Fruit fly (Drosophila melanogaster) whole organism, pupa: ENCODE results near the gene Rab9D.

Experiments used
- CG10348 ChIP-seq: fragments of 200-800 bp; sonication (Bioruptor generic); IDR thresholded peaks from 2 replicates; pipeline ENCODE4 v1.3.6; 2022; ENCODE audit warnings: missing biosample characterization, missing genetic modification characterization
- CG12605 ChIP-seq: fragments of 200-800 bp; sonication (Bioruptor generic); IDR thresholded peaks from 2 replicates; pipeline ENCODE4 v1.3.6; 2022; ENCODE audit warnings: missing biosample characterization, missing genetic modification characterization
- CG13204 ChIP-seq: fragments of 200-800 bp; sonication (Bioruptor generic); optimal IDR thresholded peaks from 2 replicates; lab custom pipeline; 2018; ENCODE audit warnings: missing biosample characterization, mild to moderate bottlenecking, missing genetic modification characterization, moderate library complexity
- CG14655 ChIP-seq: fragments of 200-800 bp; sonication (Bioruptor generic); optimal IDR thresholded peaks from 3 replicates; lab custom pipeline; 2017; ENCODE audit warnings: mild to moderate bottlenecking, missing biosample characterization, missing genetic modification reagents, missing genetic modification characterization
- CG15710 ChIP-seq: fragments of 200-800 bp; sonication (Bioruptor generic); optimal IDR thresholded peaks from 2 replicates; lab custom pipeline; 2018; ENCODE audit warnings: missing biosample characterization, mild to moderate bottlenecking, missing genetic modification characterization, moderate library complexity
- CG17806 ChIP-seq: fragments of 200-800 bp; sonication (Bioruptor generic); optimal IDR thresholded peaks from 2 replicates; lab custom pipeline; 2018; ENCODE audit warnings: missing biosample characterization, mild to moderate bottlenecking, missing genetic modification characterization, moderate library complexity
- CG32121 ChIP-seq: fragments of 200-800 bp; sonication (Bioruptor generic); IDR thresholded peaks from 2 replicates; pipeline ENCODE4 v1.3.6; 2022; ENCODE audit warnings: missing biosample characterization, missing genetic modification characterization
- CG34367 ChIP-seq: fragments of 200-800 bp; sonication (Bioruptor generic); optimal IDR thresholded peaks from 2 replicates; lab custom pipeline; 2018; ENCODE audit warnings: missing biosample characterization, mild to moderate bottlenecking, missing genetic modification characterization
- CG4496 ChIP-seq: fragments of 200-800 bp; sonication (Bioruptor generic); IDR thresholded peaks from 3 replicates; pipeline ENCODE4 v1.3.6; 2022; ENCODE audit warnings: missing biosample characterization, missing genetic modification characterization
- CG8159 ChIP-seq: fragments of 200-800 bp; sonication (Bioruptor generic); optimal IDR thresholded peaks from 3 replicates; lab custom pipeline; 2018; ENCODE audit warnings: missing biosample characterization, mild to moderate bottlenecking, missing genetic modification characterization, moderate library complexity
- CG8301 ChIP-seq: fragments of 200-800 bp; sonication (Bioruptor generic); optimal IDR thresholded peaks from 2 replicates; lab custom pipeline; 2018; ENCODE audit warnings: missing biosample characterization, mild to moderate bottlenecking, missing genetic modification characterization
- CG9948 ChIP-seq: fragments of 200-800 bp; sonication (Bioruptor generic); optimal IDR thresholded peaks from 2 replicates; lab custom pipeline; 2018; ENCODE audit warnings: missing biosample characterization, mild to moderate bottlenecking, missing genetic modification characterization, moderate library complexity
- D1 ChIP-seq: fragments of 200-800 bp; sonication (Bioruptor generic); optimal IDR thresholded peaks from 2 replicates; lab custom pipeline; 2018; ENCODE audit warnings: missing biosample characterization, mild to moderate bottlenecking, missing genetic modification characterization, moderate library complexity
- EcR ChIP-seq: fragments of 200-800 bp; sonication (Bioruptor generic); optimal IDR thresholded peaks from 3 replicates; lab custom pipeline; 2019; ENCODE audit warnings: missing biosample characterization, missing genetic modification characterization, mild to moderate bottlenecking, moderate library complexity, missing genetic modification reagents
- Ets98B ChIP-seq: fragments of 200-800 bp; sonication (Bioruptor generic); IDR thresholded peaks from 2 replicates; pipeline ENCODE4 v1.3.6; 2022; ENCODE audit warnings: missing biosample characterization, missing genetic modification characterization
- Pif1A ChIP-seq: fragments of 200-800 bp; sonication (Bioruptor generic); optimal IDR thresholded peaks from 3 replicates; lab custom pipeline; 2016; ENCODE audit warnings: missing biosample characterization, missing genetic modification characterization
- Pif1B ChIP-seq: fragments of 200-800 bp; sonication (Bioruptor generic); optimal IDR thresholded peaks from 3 replicates; lab custom pipeline; 2016; ENCODE audit warnings: missing biosample characterization, missing genetic modification characterization
- Snoo ChIP-seq: fragments of 200-800 bp; sonication (Bioruptor generic); optimal IDR thresholded peaks from 3 replicates; lab custom pipeline; 2017; ENCODE audit warnings: missing biosample characterization, mild to moderate bottlenecking, missing genetic modification characterization, inconsistent platforms
- fd96Ca ChIP-seq: fragments of 200-800 bp; sonication (Bioruptor generic); IDR thresholded peaks from 3 replicates; pipeline ENCODE4 v1.3.6; 2022; ENCODE audit warnings: missing biosample characterization, missing genetic modification characterization
- gl ChIP-seq: fragments of 200-800 bp; sonication (Bioruptor generic); optimal IDR thresholded peaks from 2 replicates; lab custom pipeline; 2018; ENCODE audit warnings: missing biosample characterization, mild to moderate bottlenecking, missing genetic modification characterization
- rn ChIP-seq: fragments of 200-800 bp; sonication (Bioruptor generic); IDR thresholded peaks from 2 replicates; pipeline ENCODE4 v1.3.6; 2022; ENCODE audit warnings: missing biosample characterization, missing genetic modification characterization

Gene Rab9D

DNA sequence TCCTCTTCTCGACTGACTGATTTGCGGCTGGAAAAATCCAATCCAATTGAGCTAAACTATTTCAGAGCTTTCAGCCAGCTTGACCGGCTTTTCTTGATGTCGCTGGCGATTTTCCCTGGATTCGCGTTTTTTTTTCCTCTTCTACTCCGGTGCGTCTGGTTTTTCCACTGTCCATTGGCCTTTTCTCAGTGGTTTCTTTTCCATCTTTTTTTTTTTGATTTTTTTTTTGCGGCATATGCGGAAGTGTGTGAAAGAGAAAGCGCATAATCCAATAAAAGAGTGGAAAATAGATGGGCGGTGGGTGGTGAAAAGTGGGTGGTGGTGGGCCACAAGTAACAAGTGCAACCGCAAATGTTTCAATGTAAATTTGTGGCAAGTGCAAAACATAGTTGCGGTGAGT, 30.8 kb upstream of the Rab9D start:
- TF ChIP-seq CG15710 (tag; lab: Kevin White, UChicago), result no peak
- TF ChIP-seq CG12605 (GFP tag; lab: Robert Waterston, UW), result no peak
- TF ChIP-seq CG14655, result peak; percentile 20
- TF ChIP-seq CG10348 (GFP tag; lab: Robert Waterston, UW), result no peak
- TF ChIP-seq CG13204 (GFP tag; lab: Kevin White, UChicago), result no peak
- peak; percentile 43 for TF ChIP-seq Ets98B (GFP tag; lab: Robert Waterston, UW)
- TF ChIP-seq CG8301, result peak; percentile 14
- peak; percentile 17; the same call in 1 of the 2 replicates for TF ChIP-seq CG32121

DNA sequence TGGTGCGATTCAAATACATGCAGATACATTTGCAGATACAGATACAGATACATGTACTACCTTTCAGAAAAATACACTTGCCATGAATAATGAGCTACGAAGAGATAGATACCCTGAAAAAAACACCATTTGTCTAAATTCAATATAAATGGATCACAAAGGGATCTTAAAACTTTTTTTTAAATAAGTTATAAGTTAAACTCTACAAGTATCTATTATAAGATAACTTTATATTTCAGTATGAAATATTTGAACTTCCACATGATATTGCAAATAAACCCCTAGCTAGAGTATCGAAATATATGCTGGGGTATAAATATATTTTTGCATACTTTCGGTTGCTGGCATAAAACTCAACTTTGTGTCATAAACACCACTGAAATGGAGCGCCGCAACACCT, 27.5 kb upstream of the Rab9D start:
- peak; percentile 75 for TF ChIP-seq CG9948 (tag; lab: Kevin White, UChicago)
- peak; percentile 54 for TF ChIP-seq Pif1B (GFP tag; lab: Kevin White, UChicago)
- TF ChIP-seq CG10348 (GFP tag; lab: Robert Waterston, UW), result 0 out of 2 replicates have a peak, but pooled peaks have one; percentile 17
- peak; percentile 2 for TF ChIP-seq gl (tag; lab: Kevin White, UChicago)
- peak; percentile 68 for TF ChIP-seq CG8159
- peak; percentile 69 for TF ChIP-seq D1
- no peak for TF ChIP-seq EcR (GFP tag; lab: Kevin White, UChicago)
- peak; percentile 74 for TF ChIP-seq CG4496 (GFP tag; lab: Robert Waterston, UW)
- TF ChIP-seq CG34367 (tag; lab: Kevin White, UChicago), result peak; percentile 37
- peak; percentile 64 for TF ChIP-seq CG15710 (tag; lab: Kevin White, UChicago)
- no peak for TF ChIP-seq CG13204 (GFP tag; lab: Kevin White, UChicago)
- TF ChIP-seq CG17806 (tag; lab: Kevin White, UChicago), result peak; percentile 64
- peak; percentile 71 for TF ChIP-seq Ets98B (GFP tag; lab: Robert Waterston, UW)
- TF ChIP-seq CG14655, result peak; percentile 76
- TF ChIP-seq CG32121, result peak; percentile 78
- no peak for TF ChIP-seq fd96Ca (GFP tag; lab: Robert Waterston, UW)
- TF ChIP-seq Pif1A, result peak; percentile 50
- 0 out of 2 replicates have a peak, but pooled peaks have one; percentile 35 for TF ChIP-seq CG12605 (GFP tag; lab: Robert Waterston, UW)
- TF ChIP-seq rn (GFP tag; lab: Robert Waterston, UW), result no peak
- peak; percentile 77 for TF ChIP-seq CG8301
- TF ChIP-seq Snoo (tag; lab: Kevin White, UChicago), result peak; percentile 63

DNA sequence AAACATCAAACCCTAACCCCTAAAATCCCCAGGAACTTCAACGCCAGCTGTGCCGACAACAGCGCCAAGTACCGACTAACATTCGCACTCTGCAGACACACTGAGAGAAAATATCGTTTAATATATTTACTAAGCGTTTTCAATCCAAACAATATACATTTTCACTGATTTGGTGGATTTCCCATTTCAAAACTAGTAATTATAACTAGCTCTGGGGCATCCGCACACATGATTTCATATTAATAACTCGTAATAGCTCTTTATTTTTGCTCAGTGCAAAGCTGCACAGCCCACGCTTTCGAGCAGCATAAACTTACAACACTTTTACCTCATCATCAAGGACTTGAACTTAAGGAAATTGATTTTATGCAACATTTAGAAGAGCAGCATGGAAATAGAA, 24.7 kb upstream of the Rab9D start:
- TF ChIP-seq CG4496 (GFP tag; lab: Robert Waterston, UW), result no peak
- no peak for TF ChIP-seq D1
- TF ChIP-seq EcR (GFP tag; lab: Kevin White, UChicago), result no peak
- TF ChIP-seq CG10348 (GFP tag; lab: Robert Waterston, UW), result no peak

DNA sequence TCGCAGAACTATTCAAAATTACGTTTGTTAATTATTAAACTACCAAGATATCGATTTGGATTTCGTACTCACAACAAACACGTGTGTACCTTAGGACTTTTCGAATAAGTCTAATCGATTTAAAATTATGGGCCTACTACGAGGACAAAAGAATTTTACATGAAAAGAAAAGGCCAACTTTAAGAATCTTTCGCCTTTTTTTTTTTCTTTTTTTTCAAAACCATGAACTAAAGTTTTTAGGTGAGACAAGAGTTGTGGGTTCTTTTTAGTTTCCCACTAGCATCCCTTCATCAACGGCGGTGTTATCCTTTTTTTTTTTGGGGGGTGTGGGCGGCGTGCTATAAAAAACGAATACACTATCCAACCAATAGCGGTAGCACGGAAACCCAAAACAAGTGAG, 22.4 kb upstream of the Rab9D start, which contains the start of gene CG15296:
Gene CG15296 (minus strand): TSS at position 101 of the 400 bp plus-strand sequence.
- TF ChIP-seq CG10348 (GFP tag; lab: Robert Waterston, UW) (no peak), CG13204 (GFP tag; lab: Kevin White, UChicago) (no peak), CG8301 (no peak), D1 (no peak)

DNA sequence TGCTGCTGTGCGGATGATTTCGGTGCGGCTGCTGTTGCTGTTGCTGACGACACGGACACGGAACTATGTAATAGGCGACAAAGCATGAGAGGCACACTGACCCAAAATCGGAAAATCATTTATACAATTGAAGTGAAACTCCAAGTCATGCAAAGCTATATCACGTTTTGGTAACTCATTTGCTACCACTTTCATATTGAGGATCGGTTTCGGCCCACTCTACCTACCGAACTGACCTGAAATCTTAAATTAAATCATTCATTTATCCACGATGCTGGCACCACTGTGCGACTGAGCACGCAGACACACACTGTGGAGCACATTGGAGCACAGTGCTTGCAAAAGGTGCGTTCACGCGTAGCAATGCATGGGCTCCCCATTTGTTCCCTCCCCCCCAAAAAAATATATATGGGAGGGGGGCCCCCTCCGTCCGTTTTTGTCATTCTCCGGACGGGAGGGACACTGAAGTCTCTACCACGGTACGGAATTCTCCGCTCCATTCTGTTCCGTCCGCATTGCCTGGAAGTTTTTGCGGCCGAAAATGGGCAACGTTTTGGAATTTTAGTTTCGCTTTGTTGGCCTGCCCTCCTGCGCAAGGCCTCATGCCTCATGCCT, 18.6 kb upstream of the Rab9D start:
- TF ChIP-seq CG8159 (peak; percentile 83), CG8301 (peak; percentile 89), fd96Ca (GFP tag; lab: Robert Waterston, UW) (peak; percentile 92), CG12605 (GFP tag; lab: Robert Waterston, UW) (peak; percentile 85), CG13204 (GFP tag; lab: Kevin White, UChicago) (peak; percentile 62), D1 (no peak), CG10348 (GFP tag; lab: Robert Waterston, UW) (peak; percentile 40; the same call in 1 of the 2 replicates), CG34367 (tag; lab: Kevin White, UChicago) (peak; percentile 84), CG4496 (GFP tag; lab: Robert Waterston, UW) (peak; percentile 92), gl (tag; lab: Kevin White, UChicago) (peak; percentile 76), CG9948 (tag; lab: Kevin White, UChicago) (peak; percentile 84), Pif1B (GFP tag; lab: Kevin White, UChicago) (peak; percentile 86), Snoo (tag; lab: Kevin White, UChicago) (peak; percentile 23), CG17806 (tag; lab: Kevin White, UChicago) (peak; percentile 83), Pif1A (peak; percentile 89), CG15710 (tag; lab: Kevin White, UChicago) (peak; percentile 79), CG14655 (peak; percentile 91), EcR (GFP tag; lab: Kevin White, UChicago) (no peak), CG32121 (peak; percentile 83), rn (GFP tag; lab: Robert Waterston, UW) (peak; percentile 65), Ets98B (GFP tag; lab: Robert Waterston, UW) (peak; percentile 89)

DNA sequence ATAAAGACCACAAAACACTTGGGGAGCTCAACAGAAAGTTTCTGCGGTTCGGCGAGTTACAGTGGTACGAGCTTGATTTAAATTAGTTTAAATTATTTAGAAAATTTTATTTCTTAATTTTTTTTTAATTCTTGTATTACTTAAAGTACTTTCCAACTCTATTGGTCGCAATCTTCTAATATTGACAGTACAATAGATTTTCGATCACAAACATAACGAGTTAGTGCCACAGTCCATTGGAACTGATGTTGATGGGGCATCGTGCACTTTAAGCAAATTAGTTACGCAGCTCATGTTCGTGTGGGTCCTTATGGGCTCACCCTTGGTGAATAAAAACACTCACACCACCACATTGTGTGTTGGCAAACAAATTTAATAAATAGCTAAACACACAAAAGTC, 15.3 kb upstream of the Rab9D start:
- TF ChIP-seq CG14655 (peak; percentile 55), fd96Ca (GFP tag; lab: Robert Waterston, UW) (0 out of 3 replicates have a peak, but pooled peaks have one; percentile 39), CG13204 (GFP tag; lab: Kevin White, UChicago) (no peak), CG17806 (tag; lab: Kevin White, UChicago) (peak; percentile 49), Ets98B (GFP tag; lab: Robert Waterston, UW) (peak; percentile 67), CG8159 (peak; percentile 45), CG12605 (GFP tag; lab: Robert Waterston, UW) (peak; percentile 44; the same call in 1 of the 2 replicates), CG34367 (tag; lab: Kevin White, UChicago) (peak; percentile 41), Snoo (tag; lab: Kevin White, UChicago) (peak; percentile 18), CG8301 (peak; percentile 45), Pif1B (GFP tag; lab: Kevin White, UChicago) (peak; percentile 39), CG15710 (tag; lab: Kevin White, UChicago) (peak; percentile 45), CG32121 (peak; percentile 68), CG10348 (GFP tag; lab: Robert Waterston, UW) (no peak), CG4496 (GFP tag; lab: Robert Waterston, UW) (peak; percentile 77), Pif1A (peak; percentile 59), EcR (GFP tag; lab: Kevin White, UChicago) (no peak), rn (GFP tag; lab: Robert Waterston, UW) (no peak), D1 (no peak), gl (tag; lab: Kevin White, UChicago) (no peak), CG9948 (tag; lab: Kevin White, UChicago) (peak; percentile 48)
